Worm (Caenorhabditis elegans) whole organism, midembryonic: Measurements from ENCODE around the gene mut-7.

Source experiments
- T22C8.4 ChIP-seq: fragments of 200-800 bp; sonication (Bioruptor generic); IDR thresholded peaks from 2 replicates; pipeline ENCODE4 v1.3.6; 2022; ENCODE audit warnings: missing genetic modification characterization, missing compliant biosample characterization
- cog-1 ChIP-seq: sonication (generic microtip); optimal IDR thresholded peaks from 2 replicates; lab custom pipeline; 2016; ENCODE audit warnings: missing genetic modification characterization, missing compliant biosample characterization
- flt-1 ChIP-seq: fragments of 200-800 bp; sonication (Bioruptor generic); IDR thresholded peaks from 2 replicates; pipeline ENCODE4 v1.3.6; 2022; ENCODE audit warnings: missing genetic modification characterization, missing compliant biosample characterization
- klf-2 ChIP-seq: fragments of 200-800 bp; sonication (Bioruptor generic); conservative IDR thresholded peaks from 2 replicates; pipeline ENCODE4 v1.3.6; 2022; ENCODE audit warnings: missing genetic modification reagents, missing genetic modification characterization, missing compliant biosample characterization
- med-1 ChIP-seq: sonication (generic microtip); optimal IDR thresholded peaks from 2 replicates; lab custom pipeline; 2017; ENCODE audit warnings: missing genetic modification characterization, mild to moderate bottlenecking, missing compliant biosample characterization, antibody characterized with exemption, missing genetic modification reagents; ENCODE audit not compliant: insufficient read depth
- ref-1 ChIP-seq: fragments of 200-800 bp; sonication (Bioruptor generic); conservative IDR thresholded peaks from 2 replicates; pipeline ENCODE4 v1.3.6; 2022; ENCODE audit warnings: missing genetic modification reagents, missing genetic modification characterization, missing compliant biosample characterization
- tab-1 ChIP-seq: fragments of 200-800 bp; sonication (Bioruptor generic); IDR thresholded peaks from 2 replicates; pipeline ENCODE4 v1.3.6; 2022; ENCODE audit warnings: missing genetic modification characterization, missing compliant biosample characterization
- ztf-23 ChIP-seq: fragments of 200-800 bp; sonication (Bioruptor generic); IDR thresholded peaks from 2 replicates; pipeline ENCODE4 v1.3.6; 2022; ENCODE audit warnings: missing genetic modification reagents, missing genetic modification characterization, missing compliant biosample characterization
- ztf-29 ChIP-seq: fragments of 200-800 bp; sonication (Bioruptor generic); IDR thresholded peaks from 2 replicates; pipeline ENCODE4 v1.3.6; 2022; ENCODE audit warnings: missing genetic modification reagents, missing genetic modification characterization, missing compliant biosample characterization

Gene mut-7

ce11 chrIII:9497412-9497811, 44.8 kb downstream of the mut-7 start:
- TF ChIP-seq med-1 (no peak), klf-2 (GFP tag; lab: Robert Waterston, UW) (no peak), ref-1 (GFP tag; lab: Robert Waterston, UW) (no peak), ztf-29 (GFP tag; lab: Robert Waterston, UW) (no peak), cog-1 (tag; lab: Kevin White, UChicago) (no peak), tab-1 (GFP tag; lab: Robert Waterston, UW) (no peak), T22C8.4 (no peak), ztf-23 (no peak), flt-1 (no peak)

DNA sequence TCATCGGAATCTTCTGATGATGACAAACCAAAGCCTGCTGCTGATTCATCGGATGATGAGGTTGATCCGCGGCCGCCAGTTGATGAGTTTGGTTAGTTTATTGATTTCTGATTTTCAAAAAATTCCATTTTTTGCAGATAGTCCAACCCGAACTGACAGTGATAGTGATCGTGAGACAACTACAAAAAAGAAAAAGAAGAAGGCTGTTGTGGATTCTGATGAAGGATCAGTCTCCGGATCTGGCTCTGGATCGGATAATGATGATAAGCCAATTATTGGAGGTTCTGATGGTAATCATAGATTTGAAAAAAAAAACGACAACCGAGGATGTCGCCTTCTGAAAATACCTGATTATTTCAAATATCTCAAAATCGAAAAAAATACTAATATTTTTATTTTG, 46.1 kb downstream of the mut-7 start:
- TF ChIP-seq T22C8.4: no peak
- TF ChIP-seq flt-1: no peak
- no peak for TF ChIP-seq ztf-29 (GFP tag; lab: Robert Waterston, UW)
- no peak for TF ChIP-seq ref-1 (GFP tag; lab: Robert Waterston, UW)
- no peak for TF ChIP-seq cog-1 (tag; lab: Kevin White, UChicago)
- no peak for TF ChIP-seq ztf-23
- TF ChIP-seq klf-2 (GFP tag; lab: Robert Waterston, UW): no peak
- TF ChIP-seq med-1: no peak
- no peak for TF ChIP-seq tab-1 (GFP tag; lab: Robert Waterston, UW)

DNA sequence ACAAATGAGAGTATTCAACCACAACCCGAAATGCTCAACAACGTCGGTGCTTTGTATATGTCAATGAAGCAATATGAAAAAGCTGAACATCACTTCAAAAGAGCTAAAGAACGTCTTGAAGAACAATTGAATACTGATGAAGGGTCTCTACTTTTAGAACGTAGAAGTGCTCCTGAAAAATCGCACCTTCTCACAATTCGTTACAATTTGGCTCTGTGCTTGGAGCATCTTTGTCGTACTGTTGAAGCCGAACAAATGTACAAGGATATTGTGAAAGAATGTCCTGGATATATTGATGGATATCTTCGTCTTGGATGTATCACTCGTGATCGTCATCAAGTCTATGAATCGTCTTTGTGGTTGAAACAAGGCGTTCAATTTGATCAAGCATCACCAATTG, 48.0 kb downstream of the mut-7 start:
- TF ChIP-seq T22C8.4: no peak
- no peak for TF ChIP-seq med-1
- no peak for TF ChIP-seq ztf-23
- no peak for TF ChIP-seq cog-1 (tag; lab: Kevin White, UChicago)
- no peak for TF ChIP-seq tab-1 (GFP tag; lab: Robert Waterston, UW)
- TF ChIP-seq ref-1 (GFP tag; lab: Robert Waterston, UW): no peak
- TF ChIP-seq ztf-29 (GFP tag; lab: Robert Waterston, UW): no peak
- TF ChIP-seq klf-2 (GFP tag; lab: Robert Waterston, UW): no peak
- TF ChIP-seq flt-1: no peak

- TF ChIP-seq ztf-23: no peak
- TF ChIP-seq T22C8.4: no peak
- TF ChIP-seq klf-2 (GFP tag; lab: Robert Waterston, UW): no peak
- no peak for TF ChIP-seq ref-1 (GFP tag; lab: Robert Waterston, UW)
- no peak for TF ChIP-seq ztf-29 (GFP tag; lab: Robert Waterston, UW)
- TF ChIP-seq cog-1 (tag; lab: Kevin White, UChicago): no peak
- TF ChIP-seq tab-1 (GFP tag; lab: Robert Waterston, UW): no peak
- TF ChIP-seq med-1: no peak
- TF ChIP-seq flt-1: no peak
Observed at ce11 chrIII:9490783-9491547, 51.2 kb downstream of the mut-7 start, which contains the start of the genes dars-1 and ctr-9. Gene dars-1 (minus strand): TSS chrIII:9491215. Gene ctr-9 (plus strand): TSS chrIII:9491396.

- TF ChIP-seq flt-1: no peak
- no peak for TF ChIP-seq med-1
- no peak for TF ChIP-seq tab-1 (GFP tag; lab: Robert Waterston, UW)
- no peak for TF ChIP-seq ztf-23
- no peak for TF ChIP-seq klf-2 (GFP tag; lab: Robert Waterston, UW)
Observed at ce11 chrIII:9489798-9490197, 52.4 kb downstream of the mut-7 start.
